Worm (Caenorhabditis elegans) whole organism, late embryonic: ENCODE results near the gene ppm-2.

Experiments
- C38D4.7 ChIP-seq: fragments of 200-800 bp; sonication (Bioruptor generic); optimal IDR thresholded peaks from 2 replicates; lab custom pipeline; 2018; ENCODE audit warnings: mild to moderate bottlenecking, missing genetic modification characterization, moderate library complexity, missing compliant biosample characterization
- ama-1 ChIP-seq: fragments of 150-350 bp; optimal IDR thresholded peaks from 2 replicates; lab custom pipeline; 2014
- ceh-48 ChIP-seq: sonication (generic microtip); optimal IDR thresholded peaks from 2 replicates; lab custom pipeline; 2016; ENCODE audit warnings: missing genetic modification characterization, inconsistent platforms, missing compliant biosample characterization
- elt-2 ChIP-seq: sonication (generic microtip); optimal IDR thresholded peaks from 2 replicates; lab custom pipeline; 2016; ENCODE audit warnings: missing genetic modification reagents, missing genetic modification characterization, missing compliant biosample characterization
- elt-4 ChIP-seq: sonication (generic microtip); optimal IDR thresholded peaks from 2 replicates; lab custom pipeline; 2016; ENCODE audit warnings: missing genetic modification characterization, missing compliant biosample characterization
- nfya-1 ChIP-seq: sonication (generic microtip); optimal IDR thresholded peaks from 2 replicates; lab custom pipeline; 2017; ENCODE audit warnings: missing genetic modification characterization, mild to moderate bottlenecking, missing compliant biosample characterization, antibody characterized with exemption, moderate library complexity
- nhr-11 ChIP-seq: fragments of 150-350 bp; optimal IDR thresholded peaks from 2 replicates; lab custom pipeline; 2014; ENCODE audit warnings: missing biosample characterization, missing genetic modification characterization
- npax-4 ChIP-seq: sonication (generic microtip); optimal IDR thresholded peaks from 2 replicates; lab custom pipeline; 2016; ENCODE audit warnings: missing genetic modification characterization, missing compliant biosample characterization
- pag-3 ChIP-seq: sonication (generic microtip); optimal IDR thresholded peaks from 2 replicates; lab custom pipeline; 2016; ENCODE audit warnings: missing compliant biosample characterization, missing genetic modification characterization, borderline replicate concordance
- unc-55 ChIP-seq: sonication (generic microtip); optimal IDR thresholded peaks from 2 replicates; lab custom pipeline; 2017; ENCODE audit warnings: missing biosample characterization, missing genetic modification reagents, missing genetic modification characterization

DNA sequence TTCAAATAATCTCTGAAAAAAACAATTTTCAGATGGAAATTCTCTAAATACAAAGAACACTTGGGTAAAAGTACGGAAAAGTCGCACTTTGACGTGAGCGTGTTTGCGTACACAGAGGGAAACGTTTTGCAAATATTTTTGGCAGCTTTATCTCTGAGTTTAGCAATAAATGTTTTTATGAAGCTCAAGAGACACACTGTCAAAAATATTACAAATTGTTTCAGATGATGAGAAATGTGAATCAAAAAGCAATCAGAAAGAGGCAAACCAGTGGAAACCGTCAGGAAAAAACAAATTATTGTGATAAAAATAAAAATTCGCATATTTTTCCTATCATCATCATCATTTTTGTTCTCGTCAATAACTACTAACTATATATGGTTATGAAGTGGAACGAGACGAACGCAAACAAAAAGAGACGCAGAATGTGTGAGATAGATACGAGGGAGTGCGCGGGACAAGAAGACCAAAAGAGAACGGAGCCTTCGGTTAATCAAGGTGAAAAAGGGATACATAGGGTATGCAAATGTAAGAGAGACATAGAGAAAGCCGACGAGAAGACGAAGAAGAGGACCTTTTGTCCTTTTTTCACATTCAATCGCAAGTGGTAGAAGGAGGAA is 37.9 kb upstream of the ppm-2 start, which contains the start of gene sel-2:
- no peak for TF ChIP-seq elt-4 (tag; lab: Kevin White, UChicago)
- TF ChIP-seq C38D4.7 (GFP tag; lab: Kevin White, UChicago): no peak
- TF ChIP-seq npax-4 (tag; lab: Kevin White, UChicago): no peak
- no peak for TF ChIP-seq unc-55
- TF ChIP-seq ama-1 (lab: Kevin White, UChicago): no peak
- TF ChIP-seq ceh-48 (tag; lab: Kevin White, UChicago): no peak
- no peak for TF ChIP-seq elt-2 (tag; lab: Kevin White, UChicago)
- TF ChIP-seq nhr-11 (tag; lab: Kevin White, UChicago): no peak
- peak; percentile 54 for TF ChIP-seq nfya-1 (tag; lab: Kevin White, UChicago)
- TF ChIP-seq pag-3 (tag; lab: Kevin White, UChicago): no peak
